Worm (Caenorhabditis elegans) whole organism, mixed stage, embryonic: ENCODE results near the gene F46H5.5.

Source experiments
- M03D4.4 ChIP-seq: sonication (generic microtip); optimal IDR thresholded peaks from 2 replicates; lab custom pipeline; 2017; ENCODE audit warnings: mild to moderate bottlenecking, missing genetic modification characterization, missing compliant biosample characterization
- bed-3 ChIP-seq: fragments of 200-800 bp; sonication (Bioruptor generic); optimal IDR thresholded peaks from 3 replicates; lab custom pipeline; 2018; ENCODE audit warnings: mild to moderate bottlenecking, missing genetic modification characterization, moderate library complexity, missing compliant biosample characterization
- ceh-43 ChIP-seq: fragments of 200-800 bp; sonication (Bioruptor generic); optimal IDR thresholded peaks from 2 replicates; lab custom pipeline; 2018; ENCODE audit warnings: mild to moderate bottlenecking, missing genetic modification characterization, moderate library complexity, missing compliant biosample characterization
- ceh-83 ChIP-seq: fragments of 200-800 bp; sonication (Bioruptor generic); optimal IDR thresholded peaks from 2 replicates; lab custom pipeline; 2018; ENCODE audit warnings: mild to moderate bottlenecking, missing genetic modification characterization, missing compliant biosample characterization
- ces-1 ChIP-seq: fragments of 150-350 bp; optimal IDR thresholded peaks from 2 replicates; lab custom pipeline; 2014; ENCODE audit warnings: missing biosample characterization, missing genetic modification reagents, missing genetic modification characterization
- cnd-1 ChIP-seq: fragments of 200-800 bp; sonication (Bioruptor generic); optimal IDR thresholded peaks from 2 replicates; lab custom pipeline; 2018; ENCODE audit warnings: mild to moderate bottlenecking, missing genetic modification characterization, missing compliant biosample characterization
- drap-1 ChIP-seq: fragments of 200-800 bp; sonication (Bioruptor generic); optimal IDR thresholded peaks from 3 replicates; lab custom pipeline; 2018; ENCODE audit warnings: mild to moderate bottlenecking, missing genetic modification characterization, missing compliant biosample characterization
- elt-1 ChIP-seq: sonication (generic microtip); optimal IDR thresholded peaks from 2 replicates; lab custom pipeline; 2017; ENCODE audit warnings: missing genetic modification characterization, mild to moderate bottlenecking, missing compliant biosample characterization, antibody characterized with exemption, moderate library complexity, borderline replicate concordance; ENCODE audit not compliant: insufficient read depth
- elt-3 ChIP-seq: fragments of 150-350 bp; optimal IDR thresholded peaks from 2 replicates; lab custom pipeline; 2014; ENCODE audit warnings: missing biosample characterization, missing genetic modification characterization
- flh-1 ChIP-seq: fragments of 200-800 bp; sonication (Bioruptor generic); optimal IDR thresholded peaks from 2 replicates; lab custom pipeline; 2018; ENCODE audit warnings: mild to moderate bottlenecking, missing genetic modification characterization, moderate library complexity, missing compliant biosample characterization
- ham-2 ChIP-seq: fragments of 200-800 bp; sonication (Bioruptor generic); optimal IDR thresholded peaks from 2 replicates; lab custom pipeline; 2018; ENCODE audit warnings: mild to moderate bottlenecking, missing genetic modification characterization, missing compliant biosample characterization
- hlh-1 ChIP-seq: fragments of 150-350 bp; optimal IDR thresholded peaks from 2 replicates; lab custom pipeline; 2014; ENCODE audit warnings: missing biosample characterization, missing genetic modification reagents, missing genetic modification characterization
- lin-13 ChIP-seq: fragments of 150-350 bp; optimal IDR thresholded peaks from 2 replicates; lab custom pipeline; 2014; ENCODE audit warnings: missing biosample characterization, missing genetic modification characterization
- lin-32 ChIP-seq: fragments of 200-800 bp; sonication (Bioruptor generic); optimal IDR thresholded peaks from 2 replicates; lab custom pipeline; 2018; ENCODE audit warnings: mild to moderate bottlenecking, missing genetic modification characterization, missing compliant biosample characterization
- lsy-2 ChIP-seq: fragments of 150-350 bp; optimal IDR thresholded peaks from 2 replicates; lab custom pipeline; 2014; ENCODE audit warnings: missing biosample characterization, missing genetic modification characterization
- mep-1 ChIP-seq: fragments of 150-350 bp; optimal IDR thresholded peaks from 2 replicates; lab custom pipeline; 2017; ENCODE audit warnings: missing biosample characterization, missing genetic modification reagents, missing genetic modification characterization, inconsistent platforms
- mls-2 ChIP-seq: sonication (generic microtip); optimal IDR thresholded peaks from 2 replicates; lab custom pipeline; 2016; ENCODE audit warnings: mild to moderate bottlenecking, missing genetic modification characterization, moderate library complexity, missing compliant biosample characterization
- nhr-12 ChIP-seq: fragments of 150-350 bp; optimal IDR thresholded peaks from 2 replicates; lab custom pipeline; 2014; ENCODE audit warnings: missing biosample characterization, missing genetic modification characterization
- nhr-2 ChIP-seq: fragments of 150-350 bp; optimal IDR thresholded peaks from 2 replicates; lab custom pipeline; 2014; ENCODE audit warnings: missing biosample characterization, missing genetic modification characterization
- nhr-28 ChIP-seq: fragments of 150-350 bp; optimal IDR thresholded peaks from 2 replicates; lab custom pipeline; 2014; ENCODE audit warnings: missing biosample characterization, missing genetic modification characterization
- nhr-76 ChIP-seq: sonication (generic microtip); optimal IDR thresholded peaks from 2 replicates; lab custom pipeline; 2017; ENCODE audit warnings: missing biosample characterization, missing genetic modification characterization
- pha-4 ChIP-seq: fragments of 150-350 bp; optimal IDR thresholded peaks from 2 replicates; lab custom pipeline; 2018; ENCODE audit warnings: missing biosample characterization, missing genetic modification reagents, missing genetic modification characterization
- snpc-4 ChIP-seq: fragments of 150-350 bp; optimal IDR thresholded peaks from 2 replicates; lab custom pipeline; 2014; ENCODE audit warnings: missing biosample characterization, missing genetic modification characterization
- tbx-8 ChIP-seq: fragments of 200-800 bp; sonication (Bioruptor generic); optimal IDR thresholded peaks from 2 replicates; lab custom pipeline; 2018; ENCODE audit warnings: mild to moderate bottlenecking, missing genetic modification characterization, moderate library complexity, missing compliant biosample characterization
- unc-120 ChIP-seq: sonication (generic microtip); optimal IDR thresholded peaks from 2 replicates; lab custom pipeline; 2017; ENCODE audit warnings: missing genetic modification characterization, missing compliant biosample characterization; ENCODE audit not compliant: poor library complexity, severe bottlenecking
- unc-39 ChIP-seq: fragments of 150-350 bp; optimal IDR thresholded peaks from 2 replicates; lab custom pipeline; 2014; ENCODE audit warnings: missing biosample characterization, missing genetic modification characterization
- unc-62 ChIP-seq: fragments of 150-350 bp; optimal IDR thresholded peaks from 2 replicates; lab custom pipeline; 2014; ENCODE audit warnings: missing biosample characterization, missing genetic modification reagents, missing genetic modification characterization
- ztf-11 ChIP-seq: fragments of 150-350 bp; optimal IDR thresholded peaks from 2 replicates; lab custom pipeline; 2014; ENCODE audit warnings: missing biosample characterization, missing genetic modification characterization

Gene F46H5.5

ce11 chrX:7254558-7254957 is 2.2 kb downstream of the F46H5.5 start, which contains the start of gene F46H5.4:
TSS of gene F46H5.4 (minus strand) at chrX:7254610.
- TF ChIP-seq nhr-12 (tag; lab: Kevin White, UChicago) (no peak), ceh-83 (GFP tag; lab: Kevin White, UChicago) (no peak), pha-4 (tag; lab: Kevin White, UChicago) (peak; percentile 7), cnd-1 (tag; lab: Kevin White, UChicago) (no peak), ztf-11 (tag; lab: Kevin White, UChicago) (peak; percentile 1), ham-2 (no peak), nhr-2 (tag; lab: Kevin White, UChicago) (peak; percentile 24), elt-3 (tag; lab: Kevin White, UChicago) (no peak), mep-1 (tag; lab: Kevin White, UChicago) (peak; percentile 33), nhr-28 (tag; lab: Kevin White, UChicago) (no peak), ces-1 (GFP tag; lab: Kevin White, UChicago) (peak; percentile 39)

- TF ChIP-seq ceh-43, result no peak
Observed at ce11 chrX:7244756-7245155, 12.0 kb downstream of the F46H5.5 start.

- TF ChIP-seq tbx-8 (GFP tag; lab: Kevin White, UChicago) (no peak), unc-120 (tag; lab: Kevin White, UChicago) (no peak), ceh-83 (GFP tag; lab: Kevin White, UChicago) (peak; percentile 37), M03D4.4 (no peak)
- TF ChIP-seq, all 35 proteins: peak for 1
Observed at ce11 chrX:7242878-7243277, 13.9 kb downstream of the F46H5.5 start, which contains the start of gene F46H5.7. TSS of gene F46H5.7 (minus strand) at chrX:7242983.

- no peak for TF ChIP-seq tbx-8 (GFP tag; lab: Kevin White, UChicago)
- TF ChIP-seq snpc-4 (tag; lab: Kevin White, UChicago), result no peak
- TF ChIP-seq drap-1 (GFP tag; lab: Kevin White, UChicago), result no peak
- TF ChIP-seq lsy-2 (tag; lab: Kevin White, UChicago), result no peak
- TF ChIP-seq pha-4 (tag; lab: Kevin White, UChicago), result no peak
- no peak for TF ChIP-seq lin-32 (GFP tag; lab: Kevin White, UChicago)
- no peak for TF ChIP-seq nhr-28 (tag; lab: Kevin White, UChicago)
- no peak for TF ChIP-seq nhr-76
- TF ChIP-seq lin-13 (tag; lab: Kevin White, UChicago), result no peak
- TF ChIP-seq mep-1 (tag; lab: Kevin White, UChicago), result no peak
- TF ChIP-seq ces-1 (GFP tag; lab: Kevin White, UChicago), result no peak
- TF ChIP-seq flh-1 (GFP tag; lab: Kevin White, UChicago), result no peak
Observed at ce11 chrX:7242119-7242518, 14.7 kb downstream of the F46H5.5 start.

ce11 chrX:7238562-7238961 is 18.2 kb downstream of the F46H5.5 start, which contains the start of gene F46H5.3:
TSS of gene F46H5.3 (minus strand) at chrX:7238662.
- TF ChIP-seq M03D4.4 (no peak), nhr-76 (no peak), unc-39 (tag; lab: Kevin White, UChicago) (no peak), elt-1 (no peak), mls-2 (tag; lab: Kevin White, UChicago) (no peak), ces-1 (GFP tag; lab: Kevin White, UChicago) (no peak), tbx-8 (GFP tag; lab: Kevin White, UChicago) (no peak), mep-1 (tag; lab: Kevin White, UChicago) (no peak), flh-1 (GFP tag; lab: Kevin White, UChicago) (no peak), nhr-28 (tag; lab: Kevin White, UChicago) (no peak), unc-62 (GFP tag; lab: Kevin White, UChicago) (no peak), lin-32 (GFP tag; lab: Kevin White, UChicago) (no peak), bed-3 (GFP tag; lab: Kevin White, UChicago) (no peak)

- peak; percentile 24 for TF ChIP-seq lin-32 (GFP tag; lab: Kevin White, UChicago)
- no peak for TF ChIP-seq lin-13 (tag; lab: Kevin White, UChicago)
- peak; percentile 50 for TF ChIP-seq unc-62 (GFP tag; lab: Kevin White, UChicago)
- TF ChIP-seq unc-120 (tag; lab: Kevin White, UChicago), result peak; percentile 87
- peak; percentile 90 for TF ChIP-seq cnd-1 (tag; lab: Kevin White, UChicago)
- TF ChIP-seq hlh-1, result peak; percentile 93
Observed at ce11 chrX:7236717-7237116, 20.1 kb downstream of the F46H5.5 start.
